Worm (Caenorhabditis elegans) whole organism, mixed stage, embryonic: ENCODE measurements around the gene fbxc-49.

ENCODE experiments used
- M03D4.4 ChIP-seq: sonication (generic microtip); optimal IDR thresholded peaks from 2 replicates; lab custom pipeline; 2017; ENCODE audit warnings: mild to moderate bottlenecking, missing genetic modification characterization, missing compliant biosample characterization
- bed-3 ChIP-seq: fragments of 200-800 bp; sonication (Bioruptor generic); optimal IDR thresholded peaks from 3 replicates; lab custom pipeline; 2018; ENCODE audit warnings: mild to moderate bottlenecking, missing genetic modification characterization, moderate library complexity, missing compliant biosample characterization
- blmp-1 ChIP-seq: fragments of 150-350 bp; optimal IDR thresholded peaks from 2 replicates; lab custom pipeline; 2014; ENCODE audit warnings: missing biosample characterization, missing genetic modification characterization
- ceh-39 ChIP-seq: fragments of 150-350 bp; optimal IDR thresholded peaks from 2 replicates; lab custom pipeline; 2014; ENCODE audit warnings: missing biosample characterization, missing genetic modification characterization
- ceh-43 ChIP-seq: fragments of 200-800 bp; sonication (Bioruptor generic); optimal IDR thresholded peaks from 2 replicates; lab custom pipeline; 2018; ENCODE audit warnings: mild to moderate bottlenecking, missing genetic modification characterization, moderate library complexity, missing compliant biosample characterization
- ceh-83 ChIP-seq: fragments of 200-800 bp; sonication (Bioruptor generic); optimal IDR thresholded peaks from 2 replicates; lab custom pipeline; 2018; ENCODE audit warnings: mild to moderate bottlenecking, missing genetic modification characterization, missing compliant biosample characterization
- ces-1 ChIP-seq: fragments of 150-350 bp; optimal IDR thresholded peaks from 2 replicates; lab custom pipeline; 2014; ENCODE audit warnings: missing biosample characterization, missing genetic modification reagents, missing genetic modification characterization
- cnd-1 ChIP-seq: fragments of 200-800 bp; sonication (Bioruptor generic); optimal IDR thresholded peaks from 2 replicates; lab custom pipeline; 2018; ENCODE audit warnings: mild to moderate bottlenecking, missing genetic modification characterization, missing compliant biosample characterization
- drap-1 ChIP-seq: fragments of 200-800 bp; sonication (Bioruptor generic); optimal IDR thresholded peaks from 3 replicates; lab custom pipeline; 2018; ENCODE audit warnings: mild to moderate bottlenecking, missing genetic modification characterization, missing compliant biosample characterization
- elt-1 ChIP-seq: sonication (generic microtip); optimal IDR thresholded peaks from 2 replicates; lab custom pipeline; 2017; ENCODE audit warnings: missing genetic modification characterization, mild to moderate bottlenecking, missing compliant biosample characterization, antibody characterized with exemption, moderate library complexity, borderline replicate concordance; ENCODE audit not compliant: insufficient read depth
- elt-3 ChIP-seq: fragments of 150-350 bp; optimal IDR thresholded peaks from 2 replicates; lab custom pipeline; 2014; ENCODE audit warnings: missing biosample characterization, missing genetic modification characterization
- flh-1 ChIP-seq: fragments of 200-800 bp; sonication (Bioruptor generic); optimal IDR thresholded peaks from 2 replicates; lab custom pipeline; 2018; ENCODE audit warnings: mild to moderate bottlenecking, missing genetic modification characterization, moderate library complexity, missing compliant biosample characterization
- ham-2 ChIP-seq: fragments of 200-800 bp; sonication (Bioruptor generic); optimal IDR thresholded peaks from 2 replicates; lab custom pipeline; 2018; ENCODE audit warnings: mild to moderate bottlenecking, missing genetic modification characterization, missing compliant biosample characterization
- hlh-1 ChIP-seq: fragments of 150-350 bp; optimal IDR thresholded peaks from 2 replicates; lab custom pipeline; 2014; ENCODE audit warnings: missing biosample characterization, missing genetic modification reagents, missing genetic modification characterization
- lin-13 ChIP-seq: fragments of 150-350 bp; optimal IDR thresholded peaks from 2 replicates; lab custom pipeline; 2014; ENCODE audit warnings: missing biosample characterization, missing genetic modification characterization
- lin-32 ChIP-seq: fragments of 200-800 bp; sonication (Bioruptor generic); optimal IDR thresholded peaks from 2 replicates; lab custom pipeline; 2018; ENCODE audit warnings: mild to moderate bottlenecking, missing genetic modification characterization, missing compliant biosample characterization
- lsy-2 ChIP-seq: fragments of 150-350 bp; optimal IDR thresholded peaks from 2 replicates; lab custom pipeline; 2014; ENCODE audit warnings: missing biosample characterization, missing genetic modification characterization
- mab-5 ChIP-seq: fragments of 150-350 bp; optimal IDR thresholded peaks from 2 replicates; lab custom pipeline; 2014; ENCODE audit warnings: missing biosample characterization, missing genetic modification characterization
- mep-1 ChIP-seq: fragments of 150-350 bp; optimal IDR thresholded peaks from 2 replicates; lab custom pipeline; 2017; ENCODE audit warnings: missing biosample characterization, missing genetic modification reagents, missing genetic modification characterization, inconsistent platforms
- mls-2 ChIP-seq: sonication (generic microtip); optimal IDR thresholded peaks from 2 replicates; lab custom pipeline; 2016; ENCODE audit warnings: mild to moderate bottlenecking, missing genetic modification characterization, moderate library complexity, missing compliant biosample characterization
- nhr-12 ChIP-seq: fragments of 150-350 bp; optimal IDR thresholded peaks from 2 replicates; lab custom pipeline; 2014; ENCODE audit warnings: missing biosample characterization, missing genetic modification characterization
- nhr-2 ChIP-seq: fragments of 150-350 bp; optimal IDR thresholded peaks from 2 replicates; lab custom pipeline; 2014; ENCODE audit warnings: missing biosample characterization, missing genetic modification characterization
- nhr-237 ChIP-seq: fragments of 150-350 bp; optimal IDR thresholded peaks from 2 replicates; lab custom pipeline; 2014; ENCODE audit warnings: missing biosample characterization, missing genetic modification characterization
- nhr-28 ChIP-seq: fragments of 150-350 bp; optimal IDR thresholded peaks from 2 replicates; lab custom pipeline; 2014; ENCODE audit warnings: missing biosample characterization, missing genetic modification characterization
- nhr-76 ChIP-seq: sonication (generic microtip); optimal IDR thresholded peaks from 2 replicates; lab custom pipeline; 2017; ENCODE audit warnings: missing biosample characterization, missing genetic modification characterization
- pha-4 ChIP-seq: fragments of 150-350 bp; optimal IDR thresholded peaks from 2 replicates; lab custom pipeline; 2018; ENCODE audit warnings: missing biosample characterization, missing genetic modification reagents, missing genetic modification characterization
- snpc-4 ChIP-seq: fragments of 150-350 bp; optimal IDR thresholded peaks from 2 replicates; lab custom pipeline; 2014; ENCODE audit warnings: missing biosample characterization, missing genetic modification characterization
- sptf-1 ChIP-seq: sonication (generic microtip); optimal IDR thresholded peaks from 2 replicates; lab custom pipeline; 2017; ENCODE audit warnings: mild to moderate bottlenecking, missing genetic modification characterization, moderate library complexity, missing compliant biosample characterization
- tbx-8 ChIP-seq: fragments of 200-800 bp; sonication (Bioruptor generic); optimal IDR thresholded peaks from 2 replicates; lab custom pipeline; 2018; ENCODE audit warnings: mild to moderate bottlenecking, missing genetic modification characterization, moderate library complexity, missing compliant biosample characterization
- unc-120 ChIP-seq: sonication (generic microtip); optimal IDR thresholded peaks from 2 replicates; lab custom pipeline; 2017; ENCODE audit warnings: missing genetic modification characterization, missing compliant biosample characterization; ENCODE audit not compliant: poor library complexity, severe bottlenecking
- unc-39 ChIP-seq: fragments of 150-350 bp; optimal IDR thresholded peaks from 2 replicates; lab custom pipeline; 2014; ENCODE audit warnings: missing biosample characterization, missing genetic modification characterization
- unc-62 ChIP-seq: fragments of 150-350 bp; optimal IDR thresholded peaks from 2 replicates; lab custom pipeline; 2014; ENCODE audit warnings: missing biosample characterization, missing genetic modification reagents, missing genetic modification characterization
- zip-8 ChIP-seq: fragments of 150-350 bp; optimal IDR thresholded peaks from 2 replicates; lab custom pipeline; 2014; ENCODE audit warnings: missing biosample characterization, missing genetic modification characterization

fbxc-49 gene

ce11 chrII:2083726-2084179 is at the start of gene fbxc-49, which contains the start of gene T16A1.5:
Gene fbxc-49, plus strand, starts transcription at chrII:2084129.
Gene T16A1.5, minus strand, starts transcription at chrII:2083826.
- TF ChIP-seq mab-5 (tag; lab: Kevin White, UChicago) (no peak), ces-1 (no peak), unc-62 (GFP tag; lab: Kevin White, UChicago) (no peak), nhr-28 (tag; lab: Kevin White, UChicago) (no peak), ceh-43 (GFP tag; lab: Kevin White, UChicago) (no peak), mls-2 (no peak), blmp-1 (tag; lab: Kevin White, UChicago) (no peak), elt-3 (tag; lab: Kevin White, UChicago) (no peak), elt-1 (tag; lab: Kevin White, UChicago) (no peak), unc-39 (no peak), pha-4 (tag; lab: Kevin White, UChicago) (no peak), snpc-4 (no peak), tbx-8 (GFP tag; lab: Kevin White, UChicago) (no peak), cnd-1 (no peak), nhr-76 (tag; lab: Kevin White, UChicago) (no peak), bed-3 (GFP tag; lab: Kevin White, UChicago) (no peak)

ce11 chrII:2039288-2039687 is 44.6 kb upstream of the fbxc-49 start, which contains the start of gene bath-19:
Gene bath-19, minus strand, starts transcription at chrII:2039388.
- TF ChIP-seq mls-2 (no peak), nhr-237 (no peak), elt-1 (tag; lab: Kevin White, UChicago) (no peak), ceh-39 (tag; lab: Kevin White, UChicago) (no peak), ceh-43 (GFP tag; lab: Kevin White, UChicago) (no peak), ceh-83 (no peak), nhr-12 (tag; lab: Kevin White, UChicago) (no peak), lsy-2 (tag; lab: Kevin White, UChicago) (no peak), lin-32 (GFP tag; lab: Kevin White, UChicago) (no peak), unc-120 (tag; lab: Kevin White, UChicago) (no peak)
- TF ChIP-seq, all 35 proteins: peak for 0

- TF ChIP-seq nhr-237 (no peak), mls-2 (no peak), lin-13 (tag; lab: Kevin White, UChicago) (no peak), nhr-2 (tag; lab: Kevin White, UChicago) (no peak), elt-3 (tag; lab: Kevin White, UChicago) (no peak), elt-1 (tag; lab: Kevin White, UChicago) (no peak), nhr-28 (tag; lab: Kevin White, UChicago) (no peak), mep-1 (tag; lab: Kevin White, UChicago) (no peak), nhr-12 (tag; lab: Kevin White, UChicago) (no peak), M03D4.4 (tag; lab: Kevin White, UChicago) (no peak), unc-39 (no peak), flh-1 (no peak), ham-2 (GFP tag; lab: Kevin White, UChicago) (no peak), mab-5 (tag; lab: Kevin White, UChicago) (no peak), ceh-83 (no peak), sptf-1 (tag; lab: Kevin White, UChicago) (no peak), lin-32 (GFP tag; lab: Kevin White, UChicago) (no peak), ces-1 (no peak), drap-1 (GFP tag; lab: Kevin White, UChicago) (no peak), hlh-1 (tag; lab: Kevin White, UChicago) (no peak)
These were observed 41.5 kb upstream of the fbxc-49 start, which contains the start of gene bath-20 for ce11 chrII:2042447-2042846. Gene bath-20, minus strand, starts transcription at chrII:2042547.

ce11 chrII:2045505-2045904 is 38.4 kb upstream of the fbxc-49 start, which contains the start of gene bath-24:
Gene bath-24, minus strand, starts transcription at chrII:2045605.
- TF ChIP-seq ceh-39 (tag; lab: Kevin White, UChicago) (no peak), mep-1 (tag; lab: Kevin White, UChicago) (no peak), mab-5 (tag; lab: Kevin White, UChicago) (no peak), nhr-76 (tag; lab: Kevin White, UChicago) (no peak), bed-3 (GFP tag; lab: Kevin White, UChicago) (no peak), ceh-43 (GFP tag; lab: Kevin White, UChicago) (no peak), zip-8 (tag; lab: Kevin White, UChicago) (no peak), unc-120 (tag; lab: Kevin White, UChicago) (no peak), lin-32 (GFP tag; lab: Kevin White, UChicago) (no peak), elt-1 (tag; lab: Kevin White, UChicago) (no peak)
